Worm (Caenorhabditis elegans) whole organism, L1 larva: Measurements from ENCODE around the gene W02G9.4.

Experiments
- C04F5.9 ChIP-seq: sonication (generic microtip); optimal IDR thresholded peaks from 2 replicates; lab custom pipeline; 2016; ENCODE audit warnings: missing genetic modification characterization, missing compliant biosample characterization
- C16A3.4 ChIP-seq: fragments of 150-350 bp; optimal IDR thresholded peaks from 2 replicates; lab custom pipeline; 2014; ENCODE audit warnings: missing biosample characterization, missing genetic modification characterization
- C34B4.2 ChIP-seq: sonication (generic microtip); optimal IDR thresholded peaks from 2 replicates; lab custom pipeline; 2017; ENCODE audit warnings: mild to moderate bottlenecking, missing genetic modification characterization, missing compliant biosample characterization
- Y116A8C.19 ChIP-seq: sonication (generic microtip); optimal IDR thresholded peaks from 2 replicates; lab custom pipeline; 2016; ENCODE audit warnings: missing compliant biosample characterization, missing genetic modification characterization, borderline replicate concordance
- aha-1 ChIP-seq: fragments of 150-350 bp; optimal IDR thresholded peaks from 2 replicates; lab custom pipeline; 2014; ENCODE audit warnings: missing biosample characterization, missing genetic modification characterization
- alr-1 ChIP-seq: fragments of 200-800 bp; sonication (Bioruptor generic); optimal IDR thresholded peaks from 2 replicates; lab custom pipeline; 2018; ENCODE audit warnings: borderline replicate concordance, mild to moderate bottlenecking, missing genetic modification characterization, missing compliant biosample characterization
- aly-2 ChIP-seq: fragments of 150-350 bp; optimal IDR thresholded peaks from 2 replicates; lab custom pipeline; 2014; ENCODE audit warnings: missing biosample characterization, missing genetic modification characterization
- blmp-1 ChIP-seq: fragments of 150-350 bp; optimal IDR thresholded peaks from 2 replicates; lab custom pipeline; 2014; ENCODE audit warnings: missing biosample characterization, missing genetic modification characterization
- ceh-63 ChIP-seq: fragments of 200-800 bp; sonication (Bioruptor generic); optimal IDR thresholded peaks from 2 replicates; lab custom pipeline; 2018; ENCODE audit warnings: mild to moderate bottlenecking, missing genetic modification characterization, missing compliant biosample characterization
- ceh-82 ChIP-seq, 3 experiments: fragments of 150-350 bp in 1 of 3; sonication (generic microtip) in 2 of 3; optimal IDR thresholded peaks; 2 replicates each; lab custom pipeline; 2014 to 2017; ENCODE audit warnings: missing biosample characterization in 3 of 3, missing genetic modification characterization in 3 of 3
- ceh-88 ChIP-seq: fragments of 200-800 bp; sonication (Bioruptor generic); IDR thresholded peaks from 2 replicates; pipeline ENCODE4 v1.3.6; 2022; ENCODE audit warnings: missing genetic modification characterization, missing compliant biosample characterization
- dpl-1 ChIP-seq, 3 experiments: fragments of 150-350 bp in 2 of 3; sonication (generic microtip) in 1 of 3; optimal IDR thresholded peaks; 2 replicates each; lab custom pipeline; 2014 to 2017; ENCODE audit warnings: missing biosample characterization in 3 of 3, missing genetic modification characterization in 3 of 3, missing genetic modification reagents in 3 of 3
- efl-1 ChIP-seq, 4 experiments: fragments of 150-350 bp; optimal IDR thresholded peaks in 3 of 4; peaks in 1 of 4; 1 replicate in 1 of 4; 2 replicates in 3 of 4; lab custom pipeline; 2014; ENCODE audit warnings: missing biosample characterization in 2 of 4, missing genetic modification characterization in 2 of 4, missing genetic modification reagents in 2 of 4
- efl-3 ChIP-seq: fragments of 200-800 bp; sonication (Bioruptor generic); optimal IDR thresholded peaks from 2 replicates; lab custom pipeline; 2018; ENCODE audit warnings: mild to moderate bottlenecking, missing genetic modification characterization, missing compliant biosample characterization
- egl-27 ChIP-seq, 2 experiments: fragments of 150-350 bp in 1 of 2; sonication (generic microtip); optimal IDR thresholded peaks; 3 replicates each; lab custom pipeline; 2017 to 2018; ENCODE audit warnings: missing biosample characterization in 2 of 2, missing genetic modification characterization in 2 of 2, missing genetic modification reagents in 2 of 2
- elt-2 ChIP-seq: sonication (generic microtip); optimal IDR thresholded peaks from 2 replicates; lab custom pipeline; 2016; ENCODE audit warnings: missing genetic modification characterization, mild to moderate bottlenecking, inconsistent platforms, missing compliant biosample characterization, missing genetic modification reagents
- ets-5 ChIP-seq: fragments of 200-800 bp; sonication (Bioruptor generic); IDR thresholded peaks from 2 replicates; pipeline ENCODE4 v1.3.6; 2022; ENCODE audit warnings: missing genetic modification characterization, missing compliant biosample characterization
- fkh-8 ChIP-seq: sonication (generic microtip); optimal IDR thresholded peaks from 2 replicates; lab custom pipeline; 2016; ENCODE audit warnings: mild to moderate bottlenecking, missing genetic modification characterization, missing compliant biosample characterization
- jun-1 ChIP-seq: fragments of 150-350 bp; optimal IDR thresholded peaks from 2 replicates; lab custom pipeline; 2014; ENCODE audit warnings: missing biosample characterization, missing genetic modification reagents, missing genetic modification characterization
- lin-14 ChIP-seq: fragments of 200-800 bp; sonication (Bioruptor generic); optimal IDR thresholded peaks from 2 replicates; lab custom pipeline; 2018; ENCODE audit warnings: mild to moderate bottlenecking, missing genetic modification characterization, moderate library complexity, missing compliant biosample characterization
- lin-15B ChIP-seq: fragments of 150-350 bp; sonication (generic microtip); optimal IDR thresholded peaks from 3 replicates; lab custom pipeline; 2014; ENCODE audit warnings: missing biosample characterization, missing genetic modification characterization
- nhr-28 ChIP-seq: fragments of 150-350 bp; optimal IDR thresholded peaks from 2 replicates; lab custom pipeline; 2014; ENCODE audit warnings: missing biosample characterization, missing genetic modification characterization
- nhr-47 ChIP-seq: sonication (generic microtip); optimal IDR thresholded peaks from 2 replicates; lab custom pipeline; 2016; ENCODE audit warnings: mild to moderate bottlenecking, missing genetic modification characterization, moderate library complexity, missing compliant biosample characterization
- nhr-71 ChIP-seq: sonication (generic microtip); optimal IDR thresholded peaks from 2 replicates; lab custom pipeline; 2016; ENCODE audit warnings: mild to moderate bottlenecking, missing genetic modification characterization, moderate library complexity, missing compliant biosample characterization
- nhr-76 ChIP-seq: sonication (generic microtip); optimal IDR thresholded peaks from 2 replicates; lab custom pipeline; 2017; ENCODE audit warnings: missing biosample characterization, missing genetic modification characterization
- pag-3 ChIP-seq: sonication (generic microtip); optimal IDR thresholded peaks from 2 replicates; lab custom pipeline; 2017; ENCODE audit warnings: missing genetic modification characterization, mild to moderate bottlenecking, missing compliant biosample characterization, antibody characterized with exemption, borderline replicate concordance; ENCODE audit not compliant: insufficient read depth
- pax-3 ChIP-seq: fragments of 200-800 bp; sonication (Bioruptor generic); optimal IDR thresholded peaks from 2 replicates; lab custom pipeline; 2018; ENCODE audit warnings: mild to moderate bottlenecking, missing genetic modification characterization, moderate library complexity, missing compliant biosample characterization
- snpc-4 ChIP-seq: fragments of 150-350 bp; optimal IDR thresholded peaks from 2 replicates; lab custom pipeline; 2014; ENCODE audit warnings: missing biosample characterization, missing genetic modification characterization
- sptf-1 ChIP-seq: fragments of 150-350 bp; optimal IDR thresholded peaks from 2 replicates; lab custom pipeline; 2014; ENCODE audit warnings: missing biosample characterization, missing genetic modification characterization
- sup-37 ChIP-seq: fragments of 200-800 bp; sonication (Bioruptor generic); optimal IDR thresholded peaks from 2 replicates; lab custom pipeline; 2018; ENCODE audit warnings: mild to moderate bottlenecking, missing genetic modification characterization, missing compliant biosample characterization
- tlp-1 ChIP-seq: fragments of 150-350 bp; optimal IDR thresholded peaks from 2 replicates; lab custom pipeline; 2014; ENCODE audit warnings: missing biosample characterization, missing genetic modification characterization
- unc-130 ChIP-seq: fragments of 150-350 bp; optimal IDR thresholded peaks from 2 replicates; lab custom pipeline; 2017; ENCODE audit warnings: missing biosample characterization, missing genetic modification characterization, inconsistent platforms
- unc-30 ChIP-seq: sonication (generic microtip); optimal IDR thresholded peaks from 2 replicates; lab custom pipeline; 2017; ENCODE audit warnings: missing biosample characterization, missing genetic modification characterization
- unc-86 ChIP-seq: sonication (generic microtip); optimal IDR thresholded peaks from 2 replicates; lab custom pipeline; 2016; ENCODE audit warnings: missing genetic modification characterization, missing compliant biosample characterization
- unc-98 ChIP-seq: fragments of 200-800 bp; sonication (Bioruptor generic); IDR thresholded peaks from 2 replicates; pipeline ENCODE4 v1.3.6; 2022; ENCODE audit warnings: missing genetic modification characterization, missing compliant biosample characterization
- xbp-1 ChIP-seq: sonication (generic microtip); optimal IDR thresholded peaks from 2 replicates; lab custom pipeline; 2016; ENCODE audit warnings: missing genetic modification characterization, missing compliant biosample characterization

W02G9.4 gene

DNA sequence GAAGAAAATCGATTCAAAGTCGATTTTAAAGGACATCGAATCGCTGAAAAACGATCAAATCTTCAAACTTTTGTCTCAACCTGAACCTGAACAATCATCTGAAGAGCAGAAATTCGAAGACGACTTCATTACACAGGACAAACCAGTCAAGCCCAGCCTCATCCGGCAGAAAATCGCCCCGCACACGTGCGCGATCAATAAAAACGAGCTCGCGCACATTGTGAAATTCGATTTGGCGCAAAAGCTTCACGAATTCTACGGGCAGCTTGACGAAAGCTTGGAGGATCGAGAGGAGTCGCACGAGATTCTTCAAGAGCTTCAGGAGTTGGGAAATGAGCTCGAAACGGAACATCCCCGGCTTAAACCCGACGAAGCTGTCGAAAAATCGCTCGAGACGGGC lies 27.7 kb upstream of the W02G9.4 start, which contains the start of gene W02H5.2:
Gene W02H5.2 (plus strand): TSS at position 301 of the 400 bp plus-strand sequence.
- TF ChIP-seq nhr-47 (tag; lab: Kevin White, UChicago) (no peak), sptf-1 (tag; lab: Kevin White, UChicago) (no peak), unc-98 (GFP tag; lab: Robert Waterston, UW) (no peak), lin-14 (GFP tag; lab: Kevin White, UChicago) (no peak), sup-37 (no peak), aha-1 (tag; lab: Kevin White, UChicago) (no peak), Y116A8C.19 (no peak), ceh-88 (no peak), nhr-76 (tag; lab: Kevin White, UChicago) (no peak), fkh-8 (tag; lab: Kevin White, UChicago) (no peak), ets-5 (GFP tag; lab: Robert Waterston, UW) (no peak), pax-3 (tag; lab: Kevin White, UChicago) (no peak), tlp-1 (tag; lab: Kevin White, UChicago) (no peak), egl-27 (tag; optimal IDR thresholded peaks at IDR 0.05; lab: Kevin White, UChicago) (no peak), alr-1 (no peak), nhr-71 (tag; lab: Kevin White, UChicago) (no peak), lin-15B (no peak), ceh-82 (tag; optimal IDR thresholded peaks at IDR 0.05; lab: Kevin White, UChicago) (no peak), ceh-63 (GFP tag; lab: Kevin White, UChicago) (no peak), pag-3 (tag; lab: Kevin White, UChicago) (no peak)

ce11 chrV:2639506-2639905 lies 27.2 kb upstream of the W02G9.4 start:
- TF ChIP-seq dpl-1 (GFP tag; optimal IDR thresholded peaks at IDR 0.05; lab: Kevin White, UChicago) (peak in 1 of 3 experiments; percentile 1), unc-130 (tag; lab: Kevin White, UChicago) (no peak), efl-1 (optimal IDR thresholded peaks at IDR 0.05; lab: Kevin White, UChicago) (no peak), efl-1 (GFP tag; optimal IDR thresholded peaks at IDR 0.05 in 1 of 2; lab: Kevin White, UChicago) (peak in 1 of 2 experiments; percentile 10), efl-3 (no peak)
- TF ChIP-seq, all 84 proteins: peak for 2

DNA sequence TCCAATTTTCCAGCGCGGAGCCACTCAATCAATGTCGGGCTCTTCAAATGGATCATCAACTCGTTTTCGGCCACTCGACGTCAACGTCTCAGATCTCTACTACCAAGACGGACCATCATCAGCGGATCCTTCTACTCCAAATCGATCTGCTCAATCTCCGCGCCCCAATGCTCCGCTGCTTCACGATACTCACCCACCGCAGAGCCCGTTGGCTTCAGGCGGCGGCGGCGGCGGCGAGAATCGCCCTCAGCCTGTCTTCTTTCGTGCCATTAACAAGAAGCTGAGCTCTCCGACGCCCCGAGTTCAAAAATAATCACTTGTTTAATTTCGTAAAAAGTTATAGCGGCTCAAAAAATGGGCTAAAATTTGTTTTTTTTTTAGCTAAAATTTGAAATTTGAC lies 20.6 kb upstream of the W02G9.4 start:
- TF ChIP-seq ceh-82 (tag; optimal IDR thresholded peaks at IDR 0.05; lab: Kevin White, UChicago) (no peak), aly-2 (no peak), jun-1 (tag; lab: Kevin White, UChicago) (no peak), C34B4.2 (tag; lab: Kevin White, UChicago) (no peak), sptf-1 (tag; lab: Kevin White, UChicago) (no peak), ets-5 (GFP tag; lab: Robert Waterston, UW) (no peak), unc-98 (GFP tag; lab: Robert Waterston, UW) (no peak), unc-86 (no peak)
- TF ChIP-seq, all 84 proteins: peak for 0

ce11 chrV:2647222-2647796 lies 19.4 kb upstream of the W02G9.4 start:
- no peak for TF ChIP-seq snpc-4 (tag; lab: Kevin White, UChicago)
- no peak for TF ChIP-seq xbp-1 (tag; lab: Kevin White, UChicago)
- no peak for TF ChIP-seq elt-2 (tag; lab: Kevin White, UChicago)
- no peak for TF ChIP-seq ceh-82 (tag; optimal IDR thresholded peaks at IDR 0.05; lab: Kevin White, UChicago)
- TF ChIP-seq unc-30 (tag; lab: Kevin White, UChicago) = no peak
- no peak for TF ChIP-seq nhr-28
- TF ChIP-seq aly-2 = no peak
- no peak for TF ChIP-seq C04F5.9
- no peak for TF ChIP-seq C16A3.4 (tag; lab: Kevin White, UChicago)
- TF ChIP-seq blmp-1 (tag; lab: Kevin White, UChicago) = no peak
- no peak for TF ChIP-seq ets-5 (GFP tag; lab: Robert Waterston, UW)
